Fruit fly (Drosophila melanogaster): ENCODE results near the gene p130CAS.

The p130CAS gene

dm6 chr3L:131998-132693 is 20.5 kb upstream of the p130CAS start (continued):
- peak; percentile 37 for TF ChIP-seq CG13296 (GFP tag; optimal IDR thresholded peaks at IDR 0.05)
- TF ChIP-seq slp2 (GFP tag; optimal IDR thresholded peaks at IDR 0.05), result no peak
- TF ChIP-seq odd (GFP tag; optimal IDR thresholded peaks at IDR 0.05), result no peak
- TF ChIP-seq vnd (GFP tag; IDR thresholded peaks at IDR 0.05; ENCODE audit: partially characterized antibody), result no peak
- peak; percentile 96 for TF ChIP-seq CG17385 (GFP tag; optimal IDR thresholded peaks at IDR 0.05)
- TF ChIP-seq CG42726 (GFP tag; IDR thresholded peaks at IDR 0.05; ENCODE audit: partially characterized antibody), result no peak
- TF ChIP-seq wor (GFP tag; IDR thresholded peaks at IDR 0.05), result no peak
- TF ChIP-seq CG11247 (GFP tag; IDR thresholded peaks at IDR 0.05), result no peak
- peak; percentile 35 for TF ChIP-seq CG13894 (tag; optimal IDR thresholded peaks at IDR 0.05)
- no peak for TF ChIP-seq pita (GFP tag; optimal IDR thresholded peaks at IDR 0.05)
- no peak for TF ChIP-seq Bgb (GFP tag; IDR thresholded peaks at IDR 0.05; ENCODE audit: partially characterized antibody)
- peak; percentile 51 for TF ChIP-seq Awh (GFP tag; IDR thresholded peaks at IDR 0.05)
- TF ChIP-seq Fer1 (GFP tag; optimal IDR thresholded peaks at IDR 0.05), result peak; percentile 34
- TF ChIP-seq CG7556 (GFP tag; optimal IDR thresholded peaks at IDR 0.05), result no peak
- no peak for TF ChIP-seq Bdp1 (GFP tag; optimal IDR thresholded peaks at IDR 0.05)
- no peak for TF ChIP-seq fd96Cb (tag; optimal IDR thresholded peaks at IDR 0.05)
- TF ChIP-seq CG14441 (GFP tag; IDR thresholded peaks at IDR 0.05), result 0 out of 2 replicates have a peak, but pooled peaks have one; percentile 22
- TF ChIP-seq CG4617 (GFP tag; optimal IDR thresholded peaks at IDR 0.05; ENCODE audit: borderline replicate concordance), result no peak
- TF ChIP-seq CG6791 (GFP tag; IDR thresholded peaks at IDR 0.05; ENCODE audit: partially characterized antibody), result no peak; the same call in 2 of the 3 replicates
- TF ChIP-seq zf30C (GFP tag; optimal IDR thresholded peaks at IDR 0.05), result no peak
- no peak for TF ChIP-seq Myb (GFP tag; optimal IDR thresholded peaks at IDR 0.05)
- no peak for TF ChIP-seq CG6683 (GFP tag; optimal IDR thresholded peaks at IDR 0.05)
- TF ChIP-seq gcm (GFP tag; optimal IDR thresholded peaks at IDR 0.05), result no peak
- TF ChIP-seq CG17361 (GFP tag; IDR thresholded peaks at IDR 0.05), result no peak
- no peak for TF ChIP-seq usp (GFP tag; optimal IDR thresholded peaks at IDR 0.05)
- TF ChIP-seq CG34422 (GFP tag; IDR thresholded peaks at IDR 0.05), result peak; percentile 72; the same call in 1 of the 3 replicates
- no peak for TF ChIP-seq Jarid2 (GFP tag; optimal IDR thresholded peaks at IDR 0.05)
- TF ChIP-seq CG18011 (GFP tag; optimal IDR thresholded peaks at IDR 0.05), result no peak
- no peak for TF ChIP-seq zen (tag; optimal IDR thresholded peaks at IDR 0.05)
- no peak for TF ChIP-seq CG15601 (tag; optimal IDR thresholded peaks at IDR 0.05)
- no peak for TF ChIP-seq CG14710 (tag; optimal IDR thresholded peaks at IDR 0.05)
- TF ChIP-seq chif (GFP tag; optimal IDR thresholded peaks at IDR 0.05), result no peak
- TF ChIP-seq BtbVII (GFP tag; optimal IDR thresholded peaks at IDR 0.05), result no peak
- no peak for TF ChIP-seq CG1603 (tag; optimal IDR thresholded peaks at IDR 0.05)
- no peak for TF ChIP-seq CG2129 (GFP tag; IDR thresholded peaks at IDR 0.05; ENCODE audit: partially characterized antibody)
- TF ChIP-seq amos (GFP tag; IDR thresholded peaks at IDR 0.05; ENCODE audit: partially characterized antibody), result no peak
- peak; percentile 10 for TF ChIP-seq eyg (GFP tag; optimal IDR thresholded peaks at IDR 0.05)
- TF ChIP-seq Taf1 (GFP tag; IDR thresholded peaks at IDR 0.05), result no peak
- TF ChIP-seq Sin3A (optimal IDR thresholded peaks at IDR 0.05), result no peak
- peak; percentile 31 for TF ChIP-seq CG34376 (GFP tag; optimal IDR thresholded peaks at IDR 0.05)
- TF ChIP-seq CG4707 (GFP tag; optimal IDR thresholded peaks at IDR 0.05), result no peak
- no peak for TF ChIP-seq CG12659 (GFP tag; optimal IDR thresholded peaks at IDR 0.05)
- TF ChIP-seq Hand (GFP tag; optimal IDR thresholded peaks at IDR 0.05), result no peak
- TF ChIP-seq CG8359 (GFP tag; optimal IDR thresholded peaks at IDR 0.05; ENCODE audit: borderline replicate concordance), result no peak
- TF ChIP-seq gsb (GFP tag; IDR thresholded peaks at IDR 0.05), result no peak
- no peak for TF ChIP-seq cwo (GFP tag; optimal IDR thresholded peaks at IDR 0.05)
- TF ChIP-seq Blimp-1 (GFP tag; optimal IDR thresholded peaks at IDR 0.05), result no peak
- no peak for TF ChIP-seq CG7928 (GFP tag; optimal IDR thresholded peaks at IDR 0.05)
- no peak for TF ChIP-seq Mrtf (GFP tag; IDR thresholded peaks at IDR 0.05)

Data from whole organism, embryonic.